Worm (Caenorhabditis elegans) whole organism, L3 larva: ENCODE data around the gene dct-14.

Experiments
- ama-1 ChIP-seq: fragments of 150-350 bp; optimal IDR thresholded peaks from 2 replicates; lab custom pipeline; 2018
- ceh-16 ChIP-seq: sonication (generic microtip); optimal IDR thresholded peaks from 2 replicates; lab custom pipeline; 2017; ENCODE audit warnings: missing biosample characterization, missing genetic modification characterization
- lin-15B ChIP-seq: fragments of 150-350 bp; optimal IDR thresholded peaks from 2 replicates; lab custom pipeline; 2014; ENCODE audit warnings: missing biosample characterization, missing genetic modification characterization
- mdl-1 ChIP-seq: fragments of 150-350 bp; optimal IDR thresholded peaks from 2 replicates; lab custom pipeline; 2014; ENCODE audit warnings: missing biosample characterization, missing genetic modification characterization
- nhr-77 ChIP-seq: fragments of 150-350 bp; optimal IDR thresholded peaks from 2 replicates; lab custom pipeline; 2014; ENCODE audit warnings: missing biosample characterization, missing genetic modification characterization
- unc-39 ChIP-seq: sonication (generic microtip); optimal IDR thresholded peaks from 4 replicates; lab custom pipeline; 2017; ENCODE audit warnings: missing biosample characterization, missing genetic modification characterization
- ztf-4 ChIP-seq: fragments of 150-350 bp; optimal IDR thresholded peaks from 2 replicates; lab custom pipeline; 2014; ENCODE audit warnings: missing biosample characterization, missing genetic modification characterization

DNA sequence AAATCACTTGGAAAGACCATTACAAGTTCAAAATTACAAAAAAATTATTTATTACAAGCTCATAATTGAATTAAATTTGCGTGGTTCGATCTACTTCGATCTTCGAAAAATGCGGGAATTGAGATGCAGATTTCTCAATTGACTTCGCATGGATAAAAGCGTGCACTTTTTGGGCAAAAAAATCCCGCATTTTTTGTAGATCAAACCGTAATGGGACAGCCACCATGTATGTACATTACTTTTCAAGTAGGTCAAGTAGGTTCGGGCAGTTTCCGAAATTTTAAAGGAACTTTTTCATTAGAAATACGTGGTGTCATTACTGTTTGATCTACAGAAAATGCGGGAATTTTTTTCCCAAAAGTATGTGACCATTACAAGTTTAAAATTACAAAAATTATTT lies 2.8 kb downstream of the dct-14 start:
- no peak for TF ChIP-seq unc-39
- TF ChIP-seq ceh-16 (tag; lab: Kevin White, UChicago), result no peak
- no peak for TF ChIP-seq nhr-77 (tag; lab: Kevin White, UChicago)
- TF ChIP-seq ama-1 (lab: Kevin White, UChicago), result no peak
- no peak for TF ChIP-seq mdl-1 (tag; lab: Kevin White, UChicago)
- TF ChIP-seq ztf-4 (tag; lab: Kevin White, UChicago), result no peak
- TF ChIP-seq lin-15B, result no peak
